Fruit fly (Drosophila melanogaster) whole organism, embryonic: ENCODE measurements around the gene CG42693.

Source experiments
- CG10147 ChIP-seq: fragments of 200-800 bp; sonication (Bioruptor generic); optimal IDR thresholded peaks from 2 replicates; lab custom pipeline; 2019; ENCODE audit warnings: missing biosample characterization, mild to moderate bottlenecking, missing genetic modification characterization, moderate library complexity
- CG11723 ChIP-seq: fragments of 200-800 bp; sonication (Bioruptor generic); optimal IDR thresholded peaks from 2 replicates; lab custom pipeline; 2017; ENCODE audit warnings: missing biosample characterization, mild to moderate bottlenecking, missing genetic modification characterization
- CG12236 ChIP-seq: fragments of 200-800 bp; sonication (Bioruptor generic); optimal IDR thresholded peaks from 2 replicates; lab custom pipeline; 2016; ENCODE audit warnings: missing biosample characterization, missing genetic modification characterization
- CG12744 ChIP-seq: fragments of 200-800 bp; sonication (Bioruptor generic); optimal IDR thresholded peaks from 2 replicates; lab custom pipeline; 2016; ENCODE audit warnings: missing biosample characterization, missing genetic modification characterization
- CG13624 ChIP-seq: fragments of 200-800 bp; sonication (Bioruptor generic); optimal IDR thresholded peaks from 2 replicates; lab custom pipeline; 2016; ENCODE audit warnings: missing biosample characterization, missing genetic modification characterization
- CG13775 ChIP-seq: fragments of 200-800 bp; sonication (Bioruptor generic); optimal IDR thresholded peaks from 3 replicates; lab custom pipeline; 2017; ENCODE audit warnings: missing biosample characterization, mild to moderate bottlenecking, missing genetic modification characterization
- CG14441 ChIP-seq: fragments of 200-800 bp; sonication (Bioruptor generic); IDR thresholded peaks from 2 replicates; pipeline ENCODE4 v1.3.6; 2022; ENCODE audit warnings: missing biosample characterization, missing genetic modification characterization
- CG18262 ChIP-seq: fragments of 200-800 bp; optimal IDR thresholded peaks from 3 replicates; lab custom pipeline; 2019; ENCODE audit warnings: missing biosample characterization, mild to moderate bottlenecking, missing genetic modification characterization, moderate library complexity
- CG18764 ChIP-seq: fragments of 200-800 bp; sonication (Bioruptor generic); optimal IDR thresholded peaks from 3 replicates; lab custom pipeline; 2016; ENCODE audit warnings: missing biosample characterization, missing genetic modification characterization
- CG2129 ChIP-seq: fragments of 200-800 bp; sonication (Bioruptor generic); IDR thresholded peaks from 2 replicates; pipeline ENCODE4 v1.3.6; 2022; ENCODE audit warnings: missing biosample characterization, missing genetic modification characterization; ENCODE audit not compliant: partially characterized antibody
- CG2199 ChIP-seq: fragments of 200-800 bp; sonication (Bioruptor generic); IDR thresholded peaks from 3 replicates; pipeline ENCODE4 v1.3.6; 2022; ENCODE audit warnings: missing biosample characterization, missing genetic modification characterization
- CG33213 ChIP-seq: fragments of 200-800 bp; sonication (Bioruptor generic); optimal IDR thresholded peaks from 3 replicates; lab custom pipeline; 2016; ENCODE audit warnings: missing biosample characterization, missing genetic modification characterization
- CG43689 ChIP-seq: fragments of 200-800 bp; sonication (Bioruptor generic); IDR thresholded peaks from 2 replicates; pipeline ENCODE4 v1.3.6; 2022; ENCODE audit warnings: missing biosample characterization, missing genetic modification characterization
- CG4424 ChIP-seq: fragments of 200-800 bp; sonication (Bioruptor generic); optimal IDR thresholded peaks from 3 replicates; lab custom pipeline; 2016; ENCODE audit warnings: missing biosample characterization, missing genetic modification characterization
- CG4820 ChIP-seq: fragments of 200-800 bp; sonication (Bioruptor generic); optimal IDR thresholded peaks from 3 replicates; lab custom pipeline; 2016; ENCODE audit warnings: missing biosample characterization, missing genetic modification characterization
- CG6689 ChIP-seq: fragments of 200-800 bp; sonication (Bioruptor generic); IDR thresholded peaks from 2 replicates; pipeline ENCODE4 v1.3.6; 2022; ENCODE audit warnings: missing biosample characterization, missing genetic modification characterization
- CG7372 ChIP-seq: fragments of 200-800 bp; sonication (Bioruptor generic); IDR thresholded peaks from 2 replicates; pipeline ENCODE4 v1.3.6; 2022; ENCODE audit warnings: missing biosample characterization, missing genetic modification characterization
- CG8478 ChIP-seq: fragments of >200 bp; optimal IDR thresholded peaks from 2 replicates; lab custom pipeline; 2018
- CG9215 ChIP-seq: fragments of 200-800 bp; sonication (Bioruptor generic); IDR thresholded peaks from 2 replicates; pipeline ENCODE4 v1.3.6; 2022; ENCODE audit warnings: missing biosample characterization, missing genetic modification characterization
- CG9437 ChIP-seq: fragments of 200-800 bp; sonication (Bioruptor generic); optimal IDR thresholded peaks from 2 replicates; lab custom pipeline; 2018; ENCODE audit warnings: missing biosample characterization, mild to moderate bottlenecking, missing genetic modification characterization
- CHES-1-like ChIP-seq: fragments of 200-800 bp; sonication (Bioruptor generic); optimal IDR thresholded peaks from 2 replicates; lab custom pipeline; 2016; ENCODE audit warnings: missing biosample characterization, missing genetic modification characterization
- CrebB ChIP-seq: fragments of 200-800 bp; sonication (Bioruptor generic); optimal IDR thresholded peaks from 3 replicates; lab custom pipeline; 2018; ENCODE audit warnings: missing biosample characterization, mild to moderate bottlenecking, missing genetic modification characterization
- Dip2 ChIP-seq: fragments of 200-800 bp; sonication (Bioruptor generic); IDR thresholded peaks from 2 replicates; pipeline ENCODE4 v1.3.6; 2022; ENCODE audit warnings: missing biosample characterization, missing genetic modification characterization
- Dip3 ChIP-seq: fragments of 200-800 bp; sonication (Bioruptor generic); optimal IDR thresholded peaks from 3 replicates; lab custom pipeline; 2016; ENCODE audit warnings: missing biosample characterization, missing genetic modification characterization
- E2f2 ChIP-seq: fragments of 200-800 bp; sonication (Bioruptor generic); IDR thresholded peaks from 2 replicates; pipeline ENCODE4 v1.3.6; 2022; ENCODE audit warnings: missing biosample characterization, missing genetic modification characterization
- HHEX ChIP-seq: fragments of 200-800 bp; sonication (Bioruptor generic); optimal IDR thresholded peaks from 3 replicates; lab custom pipeline; 2017; ENCODE audit warnings: missing biosample characterization, mild to moderate bottlenecking, missing genetic modification characterization, missing genetic modification reagents
- HLHmδ ChIP-seq: fragments of 200-800 bp; sonication (Bioruptor generic); optimal IDR thresholded peaks from 2 replicates; lab custom pipeline; 2018; ENCODE audit warnings: missing biosample characterization, mild to moderate bottlenecking, missing genetic modification characterization, moderate library complexity
- Hmr ChIP-seq: fragments of 200-800 bp; sonication (Bioruptor generic); optimal IDR thresholded peaks from 3 replicates; lab custom pipeline; 2017; ENCODE audit warnings: mild to moderate bottlenecking, missing biosample characterization, missing genetic modification reagents, missing genetic modification characterization
- Hr39 ChIP-seq: fragments of >200 bp; optimal IDR thresholded peaks from 2 replicates; lab custom pipeline; 2017
- Lhr ChIP-seq: fragments of 200-800 bp; sonication (Bioruptor generic); optimal IDR thresholded peaks from 3 replicates; lab custom pipeline; 2017; ENCODE audit warnings: mild to moderate bottlenecking, missing biosample characterization, missing genetic modification reagents, missing genetic modification characterization
- MBD-R2 ChIP-seq: fragments of 200-800 bp; sonication (Bioruptor generic); IDR thresholded peaks from 2 replicates; pipeline ENCODE4 v1.3.6; 2022; ENCODE audit warnings: missing biosample characterization, missing genetic modification characterization
- MESR4 ChIP-seq: fragments of 200-800 bp; sonication (Bioruptor generic); optimal IDR thresholded peaks from 2 replicates; lab custom pipeline; 2018; ENCODE audit warnings: missing biosample characterization, mild to moderate bottlenecking, missing genetic modification characterization, moderate library complexity
- Neu2 ChIP-seq: fragments of 200-800 bp; sonication (Bioruptor generic); optimal IDR thresholded peaks from 3 replicates; lab custom pipeline; 2016; ENCODE audit warnings: missing biosample characterization, missing genetic modification characterization, borderline replicate concordance
- Poxn ChIP-seq: fragments of 200-800 bp; sonication (Bioruptor generic); IDR thresholded peaks from 2 replicates; pipeline ENCODE4 v1.3.6; 2022; ENCODE audit warnings: missing biosample characterization, missing genetic modification characterization
- Side ChIP-seq: fragments of 200-800 bp; sonication (Bioruptor generic); optimal IDR thresholded peaks from 2 replicates; lab custom pipeline; 2016; ENCODE audit warnings: missing biosample characterization, missing genetic modification characterization
- amos ChIP-seq: fragments of 200-800 bp; sonication (Bioruptor generic); IDR thresholded peaks from 2 replicates; pipeline ENCODE4 v1.3.6; 2022; ENCODE audit warnings: missing biosample characterization, missing genetic modification characterization; ENCODE audit not compliant: partially characterized antibody
- bbx ChIP-seq: fragments of 200-800 bp; sonication (Bioruptor generic); IDR thresholded peaks from 2 replicates; pipeline ENCODE4 v1.3.6; 2022; ENCODE audit warnings: missing biosample characterization, missing genetic modification characterization; ENCODE audit not compliant: partially characterized antibody
- fd3F ChIP-seq: fragments of 200-800 bp; sonication (Bioruptor generic); optimal IDR thresholded peaks from 2 replicates; lab custom pipeline; 2018; ENCODE audit warnings: missing biosample characterization, mild to moderate bottlenecking, missing genetic modification characterization, moderate library complexity
- ham ChIP-seq: fragments of 200-800 bp; sonication (Bioruptor generic); IDR thresholded peaks from 2 replicates; pipeline ENCODE4 v1.3.6; 2022; ENCODE audit warnings: missing biosample characterization, missing genetic modification characterization
- hkb ChIP-seq, 2 experiments: fragments of 200-800 bp in 1 of 2; fragments of >200 bp in 1 of 2; sonication (Bioruptor generic) in 1 of 2; IDR thresholded peaks in 1 of 2; optimal IDR thresholded peaks in 1 of 2; 2 replicates each; pipeline versions ENCODE4 v1.3.6 to Lab custom; 2017 to 2022; ENCODE audit warnings: missing biosample characterization in 1 of 2, missing genetic modification characterization in 1 of 2
- jumu ChIP-seq: fragments of 200-800 bp; sonication (Bioruptor generic); optimal IDR thresholded peaks from 3 replicates; lab custom pipeline; 2016; ENCODE audit warnings: missing biosample characterization, missing genetic modification characterization
- kni ChIP-seq: fragments of 200-800 bp; sonication (Bioruptor generic); optimal IDR thresholded peaks from 3 replicates; lab custom pipeline; 2017; ENCODE audit warnings: mild to moderate bottlenecking, missing biosample characterization, missing genetic modification reagents, missing genetic modification characterization
- lab ChIP-seq: fragments of 200-800 bp; sonication (Bioruptor generic); optimal IDR thresholded peaks from 3 replicates; lab custom pipeline; 2017; ENCODE audit warnings: missing biosample characterization, missing genetic modification characterization, mild to moderate bottlenecking, moderate library complexity, missing genetic modification reagents
- lmd ChIP-seq: fragments of 200-800 bp; sonication (Bioruptor generic); IDR thresholded peaks from 2 replicates; pipeline ENCODE4 v1.3.6; 2022; ENCODE audit warnings: missing biosample characterization, missing genetic modification characterization
- onecut ChIP-seq: fragments of 200-800 bp; sonication (Bioruptor generic); IDR thresholded peaks from 2 replicates; pipeline ENCODE4 v1.3.6; 2022; ENCODE audit warnings: missing biosample characterization, missing genetic modification characterization
- pros ChIP-seq: fragments of 200-800 bp; sonication (Bioruptor generic); optimal IDR thresholded peaks from 3 replicates; lab custom pipeline; 2019; ENCODE audit warnings: missing biosample characterization, mild to moderate bottlenecking, missing genetic modification characterization, moderate library complexity
- stwl ChIP-seq: fragments of 200-800 bp; sonication (Bioruptor generic); optimal IDR thresholded peaks from 3 replicates; lab custom pipeline; 2018; ENCODE audit warnings: missing biosample characterization, mild to moderate bottlenecking, missing genetic modification characterization, moderate library complexity
- tio ChIP-seq: fragments of 200-800 bp; sonication (Bioruptor generic); optimal IDR thresholded peaks from 2 replicates; lab custom pipeline; 2017; ENCODE audit warnings: missing biosample characterization, missing genetic modification characterization, inconsistent platforms
- trem ChIP-seq: fragments of 200-800 bp; optimal IDR thresholded peaks from 3 replicates; lab custom pipeline; 2019; ENCODE audit warnings: missing biosample characterization, mild to moderate bottlenecking, missing genetic modification characterization, moderate library complexity
- tup ChIP-seq: fragments of 200-800 bp; sonication (Bioruptor generic); optimal IDR thresholded peaks from 2 replicates; lab custom pipeline; 2016; ENCODE audit warnings: missing biosample characterization, mild to moderate bottlenecking, missing genetic modification characterization, moderate library complexity

The CG42693 gene

dm6 chr3R:31725486-31726227 is 17.5 kb upstream of the CG42693 start:
- TF ChIP-seq tio (no peak), CG10147 (GFP tag; lab: Kevin White, UChicago) (no peak), Hr39 (no peak), CrebB (no peak), HHEX (no peak), onecut (GFP tag; lab: Robert Waterston, UW) (peak; percentile 26; the same call in 1 of the 2 replicates), ham (no peak), CG12236 (no peak), CG9215 (GFP tag; lab: Robert Waterston, UW) (no peak), Dip3 (GFP tag; lab: Kevin White, UChicago) (no peak), CG11723 (GFP tag; lab: Kevin White, UChicago) (no peak), CG33213 (GFP tag; lab: Kevin White, UChicago) (peak; percentile 23), CG13775 (no peak), MESR4 (no peak), CG6689 (GFP tag; lab: Robert Waterston, UW) (no peak), CG13624 (GFP tag; lab: Kevin White, UChicago) (no peak), CG14441 (no peak), lmd (GFP tag; lab: Robert Waterston, UW) (no peak), kni (GFP tag; lab: Kevin White, UChicago) (peak; percentile 67), Side (no peak), CG8478 (no peak), Poxn (GFP tag; lab: Robert Waterston, UW) (no peak), tup (GFP tag; lab: Kevin White, UChicago) (no peak), CG18764 (no peak), CG7372 (no peak), CG9437 (GFP tag; lab: Kevin White, UChicago) (no peak), pros (GFP tag; lab: Kevin White, UChicago) (peak; percentile 66), CG43689 (GFP tag; lab: Robert Waterston, UW) (no peak), CG4424 (GFP tag; lab: Kevin White, UChicago) (no peak), stwl (no peak), Dip2 (no peak), Neu2 (no peak), bbx (GFP tag; lab: Robert Waterston, UW) (peak; percentile 26; the same call in 1 of the 2 replicates), fd3F (GFP tag; lab: Kevin White, UChicago) (no peak), amos (GFP tag; lab: Robert Waterston, UW) (no peak), CG18262 (tag; lab: Kevin White, UChicago) (no peak), CG12744 (no peak), trem (tag; lab: Kevin White, UChicago) (no peak), Hmr (GFP tag; lab: Kevin White, UChicago) (no peak), MBD-R2 (0 out of 2 replicates have a peak, but pooled peaks have one; percentile 9), Lhr (GFP tag; lab: Kevin White, UChicago) (no peak), HLHmδ (GFP tag; lab: Kevin White, UChicago) (peak; percentile 77), CG4820 (GFP tag; lab: Kevin White, UChicago) (no peak), CHES-1-like (no peak), jumu (no peak), lab (no peak), CG2129 (GFP tag; lab: Robert Waterston, UW) (no peak), E2f2 (GFP tag; lab: Robert Waterston, UW) (peak; percentile 11; the same call in 1 of the 2 replicates), CG2199 (GFP tag; lab: Robert Waterston, UW) (no peak; the same call in 2 of the 3 replicates), hkb (optimal IDR thresholded peaks at IDR 0.05; lab: Kevin White, UChicago) (no peak), hkb (GFP tag; IDR thresholded peaks at IDR 0.05; lab: Robert Waterston, UW) (no peak)
